Worm (Caenorhabditis elegans): ENCODE data around the gene Y57G11C.23.
"Not testable (repeated sequence)": the region's sequence is repeated elsewhere in the genome, so short reads cannot be mapped to it uniquely, and the experiment has no call there.

Y57G11C.23 gene

DNA sequence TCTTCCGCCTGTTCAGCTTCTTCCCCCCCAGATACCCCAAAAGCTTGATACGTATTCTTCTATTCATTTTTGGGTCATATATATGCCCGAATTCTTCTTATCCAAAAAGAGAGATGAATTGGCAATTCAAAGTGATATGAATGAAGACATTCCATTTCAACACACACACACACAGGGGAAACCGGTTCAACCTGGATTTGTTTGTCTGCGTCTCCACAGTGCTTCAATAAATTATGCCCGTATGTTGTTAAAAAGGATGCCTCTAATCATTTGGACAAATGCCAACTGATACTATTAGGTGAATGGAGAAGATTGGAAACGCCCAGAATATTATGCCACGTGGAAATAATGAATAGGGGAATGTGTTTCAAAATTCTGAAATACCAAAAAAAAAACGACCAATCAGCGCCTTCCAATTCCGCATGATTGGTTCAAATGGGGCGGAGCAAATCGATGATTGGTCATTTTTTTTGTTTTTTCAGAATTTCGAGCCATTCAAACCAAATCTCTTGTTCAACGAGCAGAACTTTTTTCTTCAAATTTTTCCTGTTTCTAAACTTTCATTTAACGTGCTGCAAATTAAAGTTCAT lies 8.3 kb upstream of the Y57G11C.23 start:
- TF ChIP-seq dao-5 (tag; optimal IDR thresholded peaks at IDR 0.05) (no peak), him-1 (tag; optimal IDR thresholded peaks at IDR 0.05) (no peak), W03F9.2 (tag; optimal IDR thresholded peaks at IDR 0.05) (no peak)

DNA sequence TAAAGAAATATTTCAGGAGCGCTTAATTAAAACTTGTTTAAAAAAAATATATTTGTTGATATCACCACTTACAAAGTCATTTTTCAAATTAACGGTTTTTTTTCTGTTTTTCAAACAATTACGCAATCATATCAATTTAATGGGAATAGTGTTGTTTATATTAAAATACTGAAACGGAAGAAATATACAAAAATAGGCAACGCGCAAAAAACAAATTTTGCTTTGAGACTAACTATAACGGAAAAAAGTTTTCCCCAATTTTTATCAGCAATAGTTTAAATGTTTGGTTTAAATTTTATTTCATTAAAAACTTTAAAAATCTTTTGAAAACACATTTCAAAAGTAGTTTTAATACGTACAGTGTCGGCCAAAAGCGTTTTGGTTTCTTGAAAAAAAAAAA lies 7.0 kb upstream of the Y57G11C.23 start:
- TF ChIP-seq W03F9.2 (tag; optimal IDR thresholded peaks at IDR 0.05): no peak
- TF ChIP-seq dao-5 (tag; optimal IDR thresholded peaks at IDR 0.05): no peak
- no peak for TF ChIP-seq him-1 (tag; optimal IDR thresholded peaks at IDR 0.05)

DNA sequence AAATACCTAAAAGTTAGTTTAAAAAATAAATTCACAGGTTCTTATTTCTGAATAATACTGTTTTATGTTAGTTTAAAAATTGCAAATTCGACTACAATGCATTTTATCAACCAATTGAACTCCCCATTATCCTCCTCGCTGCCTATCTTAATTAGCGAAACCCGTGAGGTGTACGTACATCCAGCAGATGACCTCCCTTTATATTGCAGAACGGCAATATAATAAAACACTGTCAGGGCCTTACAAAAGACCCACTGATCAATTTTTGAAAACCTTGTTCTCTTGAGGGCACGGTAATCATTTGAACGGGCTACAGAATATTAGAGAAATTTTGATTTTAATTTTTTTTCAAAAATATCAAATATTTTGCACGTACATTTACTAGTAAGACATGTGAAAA lies 2.9 kb upstream of the Y57G11C.23 start:
- TF ChIP-seq W03F9.2 (tag; optimal IDR thresholded peaks at IDR 0.05) (no peak), dao-5 (tag; optimal IDR thresholded peaks at IDR 0.05) (no peak), him-1 (tag; optimal IDR thresholded peaks at IDR 0.05) (no peak)

DNA sequence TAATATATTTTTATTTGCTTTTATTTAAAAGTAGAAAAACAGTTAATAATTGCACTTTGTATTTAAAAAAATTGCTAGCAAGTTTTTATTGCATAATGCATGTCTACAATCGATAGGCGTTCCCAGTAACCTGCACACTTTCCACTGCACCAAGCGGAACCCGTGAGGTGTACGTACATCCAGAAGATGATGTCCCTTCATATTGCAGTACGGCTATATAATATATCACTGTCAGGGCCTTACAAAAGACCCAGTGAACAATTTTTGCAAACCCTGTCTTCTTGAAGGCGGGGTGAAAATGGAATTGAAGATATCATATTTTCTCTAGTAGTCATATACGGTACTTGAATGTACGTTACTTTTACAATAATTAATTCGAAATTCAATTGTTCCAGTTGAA lies 2.2 kb upstream of the Y57G11C.23 start:
- TF ChIP-seq W03F9.2 (tag; optimal IDR thresholded peaks at IDR 0.05) (no peak), dao-5 (tag; optimal IDR thresholded peaks at IDR 0.05) (no peak)

DNA sequence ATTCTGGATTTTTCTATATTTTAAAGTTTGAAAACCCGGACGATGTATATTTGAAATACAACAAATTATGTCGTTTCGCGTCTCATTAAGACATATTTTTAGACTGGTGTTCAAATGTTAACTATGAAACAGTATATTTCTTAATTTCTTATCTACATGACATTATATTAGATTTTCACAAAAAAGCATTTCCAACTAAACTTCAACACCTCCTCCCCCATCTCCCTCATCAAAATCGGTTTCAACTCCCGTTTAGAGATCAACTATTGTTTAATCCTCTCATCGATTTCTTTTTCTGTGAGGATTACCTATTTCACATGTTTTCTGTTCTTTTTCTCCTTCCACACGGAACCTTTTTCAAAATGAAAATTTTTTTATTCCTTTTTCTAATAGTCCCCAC lies 556 bp upstream of the Y57G11C.23 start, which contains the start of gene Y57G11C.38:
Gene Y57G11C.38, plus strand, starts transcription at position 301 of the 400 bp plus-strand sequence.
- no peak for TF ChIP-seq dao-5 (tag; optimal IDR thresholded peaks at IDR 0.05)
- no peak for TF ChIP-seq W03F9.2 (tag; optimal IDR thresholded peaks at IDR 0.05)
- TF ChIP-seq him-1 (tag; optimal IDR thresholded peaks at IDR 0.05): no peak

DNA sequence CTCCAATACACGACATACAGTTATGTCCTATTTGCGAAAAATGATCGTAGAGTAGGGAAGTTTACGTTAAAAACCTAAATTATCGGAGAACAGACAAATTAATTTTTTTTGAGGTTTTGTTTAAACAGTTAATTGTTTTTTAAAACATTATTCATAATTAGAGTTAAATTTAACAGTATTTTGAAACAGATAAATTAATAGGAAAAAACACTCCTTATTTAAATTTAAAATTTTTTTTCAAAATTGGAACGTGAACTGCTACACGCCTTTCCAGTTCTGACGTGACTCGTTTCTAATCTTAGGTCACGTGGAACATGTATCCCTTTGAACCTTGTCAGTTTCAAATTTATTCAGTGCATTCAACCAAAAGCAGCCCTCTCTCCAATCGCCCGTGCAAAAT lies 7.9 kb downstream of the Y57G11C.23 start, which contains the start of gene Y57G11C.52:
Gene Y57G11C.52, plus strand, starts transcription at position 301 of the 400 bp plus-strand sequence.
- TF ChIP-seq dao-5 (tag; optimal IDR thresholded peaks at IDR 0.05) (no peak), W03F9.2 (tag; optimal IDR thresholded peaks at IDR 0.05) (no peak), him-1 (tag; optimal IDR thresholded peaks at IDR 0.05) (no peak)

DNA sequence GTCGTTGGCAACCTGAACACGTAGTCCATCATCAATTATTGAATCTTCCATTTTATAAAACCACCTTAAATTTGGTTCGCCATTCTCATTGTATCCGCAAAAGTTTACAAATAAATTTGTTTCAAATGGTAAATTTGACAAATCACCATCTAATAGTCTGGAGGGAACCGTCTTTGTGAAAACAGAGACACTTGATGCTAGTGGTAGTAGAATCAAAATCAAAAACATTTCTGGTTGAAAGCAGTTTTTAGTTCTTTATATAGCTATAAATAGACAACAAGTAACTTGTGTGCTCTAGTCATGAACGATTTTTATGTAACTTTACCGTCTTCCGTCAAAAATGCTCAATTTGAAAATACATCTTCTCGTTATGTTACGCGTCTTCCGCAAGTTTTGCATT lies 18.5 kb downstream of the Y57G11C.23 start, which contains the start of gene Y57G11C.20:
Gene Y57G11C.20, plus strand, starts transcription at position 301 of the 400 bp plus-strand sequence.
- not testable (repeated sequence) for TF ChIP-seq dao-5, him-1, W03F9.2 (tag; optimal IDR thresholded peaks at IDR 0.05)

DNA sequence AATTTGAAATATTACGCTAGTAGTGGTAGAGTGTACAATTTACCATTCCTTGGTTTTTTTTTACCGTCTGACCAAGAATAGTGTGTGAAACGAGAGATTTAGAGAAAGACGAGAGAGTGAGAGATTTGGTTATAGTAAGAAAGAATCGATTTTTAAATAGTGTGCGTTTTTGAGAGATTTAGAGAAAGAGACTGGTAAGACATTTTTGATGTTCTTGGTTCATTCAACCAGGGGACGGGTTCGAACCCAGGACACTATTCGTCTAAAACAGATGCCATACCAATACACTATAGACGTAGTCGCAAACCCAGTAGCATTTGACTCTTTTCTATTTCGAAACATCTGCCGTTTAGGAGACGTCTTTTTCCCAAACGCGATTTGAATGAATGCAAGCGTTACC lies 23.5 kb downstream of the Y57G11C.23 start:
- TF ChIP-seq dao-5 (tag; optimal IDR thresholded peaks at IDR 0.05): peak; percentile 76
- peak; percentile 72 for TF ChIP-seq him-1 (tag; optimal IDR thresholded peaks at IDR 0.05)
- no peak for TF ChIP-seq W03F9.2 (tag; optimal IDR thresholded peaks at IDR 0.05)

DNA sequence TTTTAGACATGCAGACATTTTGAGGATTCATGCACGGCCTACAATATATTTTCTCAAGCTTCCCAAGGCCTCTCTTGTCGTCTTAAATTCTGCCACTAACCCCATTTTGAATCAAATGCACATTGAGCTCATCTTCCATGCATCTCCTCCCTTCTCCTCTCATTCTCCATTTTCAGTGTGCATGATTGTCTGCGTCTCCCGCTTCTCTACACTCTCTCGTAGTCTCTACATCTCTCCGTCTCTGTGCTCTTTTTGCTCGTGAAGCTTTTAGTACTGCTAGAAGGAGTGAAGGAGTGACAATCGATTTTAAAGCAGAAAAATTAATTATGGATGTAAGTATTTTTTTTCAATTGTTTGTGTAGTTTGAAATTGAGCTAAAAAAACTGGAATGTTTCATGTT lies 24.7 kb downstream of the Y57G11C.23 start, which contains the start of gene Y57G11C.22:
Gene Y57G11C.22, plus strand, starts transcription at position 327 of the 400 bp plus-strand sequence.
- TF ChIP-seq W03F9.2 (tag; optimal IDR thresholded peaks at IDR 0.05) (no peak), dao-5 (tag; optimal IDR thresholded peaks at IDR 0.05) (no peak), him-1 (tag; optimal IDR thresholded peaks at IDR 0.05) (no peak)

DNA sequence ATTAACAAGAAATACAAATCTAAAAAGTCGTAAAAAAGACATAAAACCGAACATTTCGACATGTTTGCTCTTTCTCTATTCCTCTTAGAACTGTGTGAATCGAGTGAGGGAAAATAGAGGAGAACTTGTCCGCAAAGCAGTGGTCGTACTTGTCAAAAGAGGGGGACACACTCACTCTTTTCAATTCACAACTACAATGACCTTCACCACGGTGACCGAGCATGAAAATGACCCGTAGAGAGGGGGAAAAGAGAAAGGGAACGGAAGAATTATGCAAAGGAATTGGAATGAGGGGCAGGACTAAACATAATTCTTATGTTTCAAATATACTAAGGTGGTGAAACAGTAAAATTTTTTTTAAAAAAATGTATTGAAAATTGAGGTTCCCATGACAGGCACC lies 28.1 kb downstream of the Y57G11C.23 start:
- TF ChIP-seq W03F9.2 (tag; optimal IDR thresholded peaks at IDR 0.05) (no peak), him-1 (tag; optimal IDR thresholded peaks at IDR 0.05) (no peak), dao-5 (tag; optimal IDR thresholded peaks at IDR 0.05) (no peak)

DNA sequence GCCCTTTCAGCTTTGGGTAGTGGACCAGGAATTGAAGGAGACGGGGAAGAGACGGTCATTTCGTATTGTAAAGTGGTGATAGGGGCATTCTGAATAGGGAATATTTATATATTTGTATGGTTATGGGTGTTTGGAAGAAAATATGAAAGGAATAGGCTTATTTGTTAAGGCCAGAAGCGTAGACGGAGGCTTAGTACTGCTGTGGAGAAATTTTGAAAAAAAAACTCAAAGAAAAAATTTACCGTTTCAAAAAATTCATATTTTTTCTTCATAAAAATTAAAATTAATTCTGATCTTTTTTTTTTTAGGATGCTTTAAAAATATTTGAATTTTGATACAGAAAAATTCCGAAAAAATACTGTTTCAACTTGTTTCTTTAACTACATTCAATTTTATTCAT lies 32.6 kb downstream of the Y57G11C.23 start, which contains the start of gene hhat-2:
Gene hhat-2, minus strand, starts transcription at position 101 of the 400 bp plus-strand sequence.
- TF ChIP-seq W03F9.2 (tag; optimal IDR thresholded peaks at IDR 0.05) (no peak), him-1 (tag; optimal IDR thresholded peaks at IDR 0.05) (no peak), dao-5 (tag; optimal IDR thresholded peaks at IDR 0.05) (no peak)

DNA sequence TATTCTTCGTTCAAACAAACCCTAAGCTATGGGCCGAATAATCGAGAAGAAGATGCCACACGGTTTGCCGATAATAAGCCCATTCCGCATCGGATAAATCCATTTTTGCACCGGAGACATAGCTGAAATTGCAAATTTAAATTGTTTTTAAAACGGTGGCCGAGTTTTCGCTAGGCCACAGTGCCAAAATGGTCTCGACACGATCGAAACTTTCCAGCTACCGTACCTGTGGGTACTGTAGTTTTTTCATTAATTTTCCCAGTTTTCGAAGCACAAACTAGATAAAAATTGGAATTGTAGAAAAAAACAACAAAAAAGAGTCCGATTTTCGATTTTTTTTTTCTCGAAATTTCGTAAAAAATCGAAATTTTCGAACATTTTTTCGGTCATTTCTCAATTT lies 33.4 kb downstream of the Y57G11C.23 start:
- TF ChIP-seq dao-5 (tag; optimal IDR thresholded peaks at IDR 0.05) (no peak), W03F9.2 (tag; optimal IDR thresholded peaks at IDR 0.05) (no peak), him-1 (tag; optimal IDR thresholded peaks at IDR 0.05) (no peak)

DNA sequence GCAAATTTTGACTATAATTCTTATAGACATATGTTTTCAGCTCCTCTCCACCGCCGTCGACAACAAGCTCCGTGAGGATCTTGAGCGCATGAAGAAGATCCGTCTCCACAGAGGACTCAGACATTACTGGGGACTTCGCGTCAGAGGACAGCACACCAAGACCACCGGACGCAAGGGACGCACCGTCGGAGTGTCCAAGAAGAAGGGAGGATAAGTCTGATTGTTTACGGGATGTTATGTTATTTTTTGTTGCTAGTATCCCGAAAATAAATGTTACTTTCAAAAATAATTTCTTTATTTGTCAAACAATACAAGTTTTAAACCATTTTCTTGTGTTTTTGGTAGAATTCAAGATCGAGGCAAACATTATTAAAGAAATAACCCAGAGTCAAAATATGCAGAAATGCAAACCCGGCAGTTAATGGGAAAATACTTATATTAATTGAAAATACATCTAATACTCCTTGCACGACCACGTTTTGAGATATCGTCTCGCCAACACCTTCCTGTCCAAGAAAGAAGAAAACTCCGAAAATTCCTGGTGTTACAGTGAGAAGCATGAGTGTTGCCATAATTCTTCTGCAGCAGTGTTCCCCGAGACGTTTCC lies 35.3 kb downstream of the Y57G11C.23 start:
- TF ChIP-seq dao-5 (tag; optimal IDR thresholded peaks at IDR 0.05) (no peak), him-1 (tag; optimal IDR thresholded peaks at IDR 0.05) (no peak), W03F9.2 (tag; optimal IDR thresholded peaks at IDR 0.05) (no peak)

DNA sequence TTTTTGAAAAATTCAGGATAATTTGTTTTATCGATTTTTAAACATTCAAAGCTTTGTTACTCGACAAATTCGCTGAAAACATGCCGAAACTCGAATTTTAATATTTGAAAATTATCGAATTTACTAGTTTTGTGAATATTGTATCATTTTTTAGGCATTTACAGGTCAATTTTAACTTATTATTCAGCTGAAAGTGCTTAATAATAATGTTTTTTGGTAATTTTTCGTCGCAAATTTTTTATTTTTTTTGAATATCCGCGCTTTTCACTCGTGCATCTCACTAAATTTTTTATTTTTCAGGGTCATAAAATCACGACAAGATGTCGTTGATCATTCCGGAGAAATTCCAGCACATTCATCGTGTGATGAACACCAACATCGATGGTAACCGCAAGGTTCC lies 36.2 kb downstream of the Y57G11C.23 start, which contains the start of gene rps-18:
Gene rps-18, plus strand, starts transcription at position 301 of the 400 bp plus-strand sequence.
- no peak for TF ChIP-seq him-1 (tag; optimal IDR thresholded peaks at IDR 0.05)
- no peak for TF ChIP-seq dao-5 (tag; optimal IDR thresholded peaks at IDR 0.05)
- no peak for TF ChIP-seq W03F9.2 (tag; optimal IDR thresholded peaks at IDR 0.05)
